Worm (Caenorhabditis elegans) whole organism, young adult: ENCODE results near the gene ran-5.

Experiments used
- B0019.2 ChIP-seq: fragments of 200-800 bp; sonication (Bioruptor generic); conservative IDR thresholded peaks from 2 replicates; pipeline ENCODE4 v1.3.6; 2022; ENCODE audit warnings: missing genetic modification reagents, missing genetic modification characterization, missing compliant biosample characterization
- B0035.1 ChIP-seq: sonication (generic microtip); optimal IDR thresholded peaks from 2 replicates; lab custom pipeline; 2016; ENCODE audit warnings: missing genetic modification characterization, mild to moderate bottlenecking, missing compliant biosample characterization, missing genotype, missing genetic modification reagents
- B0261.1 ChIP-seq: sonication (generic microtip); optimal IDR thresholded peaks from 2 replicates; lab custom pipeline; 2016; ENCODE audit warnings: mild to moderate bottlenecking, missing genetic modification characterization, moderate library complexity, missing compliant biosample characterization
- B0336.3 ChIP-seq: fragments of 200-800 bp; sonication (Bioruptor generic); IDR thresholded peaks from 2 replicates; pipeline ENCODE4 v1.3.6; 2022; ENCODE audit warnings: missing genetic modification characterization, missing compliant biosample characterization
- F22D6.2 ChIP-seq: sonication (generic microtip); optimal IDR thresholded peaks from 2 replicates; lab custom pipeline; 2016; ENCODE audit warnings: mild to moderate bottlenecking, missing genetic modification characterization, missing compliant biosample characterization
- F33H1.4 ChIP-seq: fragments of 200-800 bp; sonication (Bioruptor generic); IDR thresholded peaks from 2 replicates; pipeline ENCODE4 v1.3.6; 2022; ENCODE audit warnings: missing genetic modification reagents, missing genetic modification characterization, missing compliant biosample characterization
- F37B4.10 ChIP-seq: fragments of 200-800 bp; sonication (Bioruptor generic); IDR thresholded peaks from 2 replicates; pipeline ENCODE4 v1.3.6; 2022; ENCODE audit warnings: missing genetic modification characterization, missing compliant biosample characterization
- F39B2.1 ChIP-seq: fragments of 200-800 bp; sonication (Bioruptor generic); IDR thresholded peaks from 2 replicates; pipeline ENCODE4 v1.3.6; 2022; ENCODE audit warnings: missing genetic modification reagents, missing genetic modification characterization, missing compliant biosample characterization
- F49E8.2 ChIP-seq: sonication (generic microtip); optimal IDR thresholded peaks from 3 replicates; lab custom pipeline; 2017; ENCODE audit warnings: missing genetic modification characterization, mild to moderate bottlenecking, missing compliant biosample characterization, antibody characterized with exemption, moderate library complexity; ENCODE audit not compliant: insufficient read depth
- F52B5.7 ChIP-seq: sonication (generic microtip); optimal IDR thresholded peaks from 2 replicates; lab custom pipeline; 2016; ENCODE audit warnings: mild to moderate bottlenecking, missing genetic modification characterization, missing compliant biosample characterization
- F57C9.4 ChIP-seq: sonication (generic microtip); optimal IDR thresholded peaks from 2 replicates; lab custom pipeline; 2017; ENCODE audit warnings: mild to moderate bottlenecking, missing genetic modification characterization, missing compliant biosample characterization
- T26A5.8 ChIP-seq: sonication (generic microtip); optimal IDR thresholded peaks from 2 replicates; lab custom pipeline; 2016; ENCODE audit warnings: missing genetic modification characterization, missing compliant biosample characterization
- Y56A3A.18 ChIP-seq: fragments of 200-800 bp; sonication (Bioruptor generic); IDR thresholded peaks from 2 replicates; pipeline ENCODE4 v1.3.6; 2022; ENCODE audit warnings: missing genetic modification reagents, missing genetic modification characterization, missing compliant biosample characterization
- ZK185.1 ChIP-seq: sonication (generic microtip); optimal IDR thresholded peaks from 2 replicates; lab custom pipeline; 2016; ENCODE audit warnings: mild to moderate bottlenecking, missing genetic modification characterization, missing compliant biosample characterization; ENCODE audit not compliant: poor library complexity, severe bottlenecking
- aptf-3 ChIP-seq: fragments of 200-800 bp; sonication (Bioruptor generic); IDR thresholded peaks from 2 replicates; pipeline ENCODE4 v1.3.6; 2022; ENCODE audit warnings: missing genetic modification characterization, missing compliant biosample characterization
- attf-6 ChIP-seq: fragments of 200-800 bp; sonication (Bioruptor generic); IDR thresholded peaks from 2 replicates; pipeline ENCODE4 v1.3.6; 2022; ENCODE audit warnings: missing genetic modification reagents, missing genetic modification characterization, missing compliant biosample characterization
- ceh-100 ChIP-seq: fragments of 200-800 bp; sonication (Bioruptor generic); IDR thresholded peaks from 2 replicates; pipeline ENCODE4 v1.3.6; 2022; ENCODE audit warnings: missing genetic modification reagents, missing genetic modification characterization, missing compliant biosample characterization
- ceh-40 ChIP-seq: fragments of 200-800 bp; sonication (Bioruptor generic); IDR thresholded peaks from 2 replicates; pipeline ENCODE4 v1.3.6; 2022; ENCODE audit warnings: missing genetic modification characterization, missing compliant biosample characterization
- ceh-58 ChIP-seq: fragments of 200-800 bp; sonication (Bioruptor generic); IDR thresholded peaks from 2 replicates; pipeline ENCODE4 v1.3.6; 2022; ENCODE audit warnings: missing genetic modification characterization, missing compliant biosample characterization
- ceh-79 ChIP-seq: sonication (generic microtip); optimal IDR thresholded peaks from 2 replicates; lab custom pipeline; 2017; ENCODE audit warnings: mild to moderate bottlenecking, missing genetic modification characterization, missing compliant biosample characterization
- ceh-91 ChIP-seq: fragments of 200-800 bp; sonication (Bioruptor generic); IDR thresholded peaks from 2 replicates; pipeline ENCODE4 v1.3.6; 2022; ENCODE audit warnings: missing genetic modification reagents, missing genetic modification characterization, missing compliant biosample characterization
- chd-7 ChIP-seq: sonication (generic microtip); optimal IDR thresholded peaks from 2 replicates; lab custom pipeline; 2016; ENCODE audit warnings: mild to moderate bottlenecking, missing genetic modification characterization, moderate library complexity, missing compliant biosample characterization
- efl-1 ChIP-seq: fragments of 150-350 bp; optimal IDR thresholded peaks from 2 replicates; lab custom pipeline; 2014; ENCODE audit warnings: missing biosample characterization, missing genetic modification reagents, missing genetic modification characterization
- egrh-3 ChIP-seq: fragments of 200-800 bp; sonication (Bioruptor generic); IDR thresholded peaks from 2 replicates; pipeline ENCODE4 v1.3.6; 2022; ENCODE audit warnings: missing genetic modification reagents, missing genetic modification characterization, missing compliant biosample characterization
- fkh-3 ChIP-seq: sonication (generic microtip); optimal IDR thresholded peaks from 2 replicates; lab custom pipeline; 2016; ENCODE audit warnings: mild to moderate bottlenecking, missing genetic modification characterization, missing compliant biosample characterization
- him-1 ChIP-seq: sonication (generic microtip); optimal IDR thresholded peaks from 2 replicates; lab custom pipeline; 2016; ENCODE audit warnings: missing genotype, missing genetic modification reagents, missing genetic modification characterization, missing compliant biosample characterization
- hlh-12 ChIP-seq: sonication (generic microtip); optimal IDR thresholded peaks from 2 replicates; lab custom pipeline; 2016; ENCODE audit warnings: missing genetic modification characterization, missing compliant biosample characterization
- hlh-26 ChIP-seq: fragments of 200-800 bp; sonication (Bioruptor generic); conservative IDR thresholded peaks from 2 replicates; pipeline ENCODE4 v1.3.6; 2022; ENCODE audit warnings: missing genetic modification reagents, missing genetic modification characterization, missing compliant biosample characterization
- hmg-1.2 ChIP-seq: fragments of 200-800 bp; sonication (Bioruptor generic); IDR thresholded peaks from 2 replicates; pipeline ENCODE4 v1.3.6; 2022; ENCODE audit warnings: missing genetic modification reagents, missing genetic modification characterization, missing compliant biosample characterization
- hmg-20 ChIP-seq: fragments of 200-800 bp; sonication (Bioruptor generic); IDR thresholded peaks from 2 replicates; pipeline ENCODE4 v1.3.6; 2022; ENCODE audit warnings: missing genetic modification reagents, missing genetic modification characterization, missing compliant biosample characterization
- hrde-1 ChIP-seq: sonication (generic microtip); optimal IDR thresholded peaks from 2 replicates; lab custom pipeline; 2016; ENCODE audit warnings: missing genetic modification characterization, mild to moderate bottlenecking, missing compliant biosample characterization, moderate library complexity, missing genotype, missing genetic modification reagents, borderline replicate concordance
- lin-26 ChIP-seq: fragments of 200-800 bp; sonication (Bioruptor generic); IDR thresholded peaks from 2 replicates; pipeline ENCODE4 v1.3.6; 2022; ENCODE audit warnings: missing genetic modification reagents, missing genetic modification characterization, missing compliant biosample characterization
- lir-1 ChIP-seq: fragments of 200-800 bp; sonication (Bioruptor generic); conservative IDR thresholded peaks from 2 replicates; pipeline ENCODE4 v1.3.6; 2022; ENCODE audit warnings: missing genetic modification reagents, missing genetic modification characterization, missing compliant biosample characterization
- lsl-1 ChIP-seq: fragments of 200-800 bp; sonication (Bioruptor generic); optimal IDR thresholded peaks from 2 replicates; lab custom pipeline; 2018; ENCODE audit warnings: mild to moderate bottlenecking, missing genetic modification characterization, moderate library complexity, missing compliant biosample characterization
- mes-4 ChIP-seq: sonication (generic microtip); optimal IDR thresholded peaks from 2 replicates; lab custom pipeline; 2016; ENCODE audit warnings: missing genotype, missing genetic modification characterization, missing compliant biosample characterization
- nfyb-1 ChIP-seq: fragments of 200-800 bp; sonication (Bioruptor generic); IDR thresholded peaks from 2 replicates; pipeline ENCODE4 v1.3.6; 2022; ENCODE audit warnings: missing genetic modification reagents, missing genetic modification characterization, missing compliant biosample characterization
- nhr-179 ChIP-seq: sonication (generic microtip); optimal IDR thresholded peaks from 2 replicates; lab custom pipeline; 2016; ENCODE audit warnings: mild to moderate bottlenecking, missing genetic modification characterization, missing compliant biosample characterization
- nhr-27 ChIP-seq: fragments of 200-800 bp; sonication (Bioruptor generic); optimal IDR thresholded peaks from 2 replicates; lab custom pipeline; 2018; ENCODE audit warnings: mild to moderate bottlenecking, missing genetic modification characterization, moderate library complexity, missing compliant biosample characterization
- nhr-80 ChIP-seq: sonication (generic microtip); optimal IDR thresholded peaks from 2 replicates; lab custom pipeline; 2016; ENCODE audit warnings: missing genetic modification characterization, missing compliant biosample characterization
- repo-1 ChIP-seq: sonication (generic microtip); optimal IDR thresholded peaks from 2 replicates; lab custom pipeline; 2017; ENCODE audit warnings: mild to moderate bottlenecking, missing genetic modification characterization, missing compliant biosample characterization
- sdz-38 ChIP-seq: sonication (generic microtip); optimal IDR thresholded peaks from 2 replicates; lab custom pipeline; 2016; ENCODE audit warnings: missing genotype, missing genetic modification characterization, missing compliant biosample characterization
- snpc-1.1 ChIP-seq: sonication (generic microtip); optimal IDR thresholded peaks from 2 replicates; lab custom pipeline; 2017; ENCODE audit warnings: missing genetic modification characterization, mild to moderate bottlenecking, missing compliant biosample characterization, antibody characterized with exemption, moderate library complexity, missing genotype, missing genetic modification reagents; ENCODE audit not compliant: insufficient read depth
- snpc-3.4 ChIP-seq: sonication (generic microtip); optimal IDR thresholded peaks from 2 replicates; lab custom pipeline; 2017; ENCODE audit warnings: missing genetic modification characterization, mild to moderate bottlenecking, missing compliant biosample characterization, antibody characterized with exemption, moderate library complexity, missing genotype, missing genetic modification reagents
- tbx-9 ChIP-seq: sonication (generic microtip); optimal IDR thresholded peaks from 2 replicates; lab custom pipeline; 2016; ENCODE audit warnings: borderline replicate concordance, missing genetic modification characterization, inconsistent platforms, missing compliant biosample characterization
- unc-130 ChIP-seq: sonication (generic microtip); optimal IDR thresholded peaks from 2 replicates; lab custom pipeline; 2016; ENCODE audit warnings: missing genetic modification reagents, missing genetic modification characterization, missing compliant biosample characterization
- xnd-1 ChIP-seq: sonication (generic microtip); optimal IDR thresholded peaks from 2 replicates; lab custom pipeline; 2016; ENCODE audit warnings: missing genotype, missing genetic modification reagents, missing genetic modification characterization, missing compliant biosample characterization
- ztf-22 ChIP-seq: fragments of 200-800 bp; sonication (Bioruptor generic); optimal IDR thresholded peaks from 2 replicates; lab custom pipeline; 2018; ENCODE audit warnings: mild to moderate bottlenecking, missing genetic modification characterization, moderate library complexity, missing compliant biosample characterization
- ztf-25 ChIP-seq: fragments of 200-800 bp; sonication (Bioruptor generic); IDR thresholded peaks from 2 replicates; pipeline ENCODE4 v1.3.6; 2022; ENCODE audit warnings: missing genetic modification reagents, missing genetic modification characterization, missing compliant biosample characterization
- ztf-28 ChIP-seq: fragments of 200-800 bp; sonication (Bioruptor generic); IDR thresholded peaks from 2 replicates; pipeline ENCODE4 v1.3.6; 2022; ENCODE audit warnings: missing genetic modification reagents, missing genetic modification characterization, missing compliant biosample characterization
- ztf-6 ChIP-seq: fragments of 200-800 bp; sonication (Bioruptor generic); IDR thresholded peaks from 2 replicates; pipeline ENCODE4 v1.3.6; 2022; ENCODE audit warnings: missing genetic modification reagents, missing genetic modification characterization, missing compliant biosample characterization

Gene ran-5

DNA sequence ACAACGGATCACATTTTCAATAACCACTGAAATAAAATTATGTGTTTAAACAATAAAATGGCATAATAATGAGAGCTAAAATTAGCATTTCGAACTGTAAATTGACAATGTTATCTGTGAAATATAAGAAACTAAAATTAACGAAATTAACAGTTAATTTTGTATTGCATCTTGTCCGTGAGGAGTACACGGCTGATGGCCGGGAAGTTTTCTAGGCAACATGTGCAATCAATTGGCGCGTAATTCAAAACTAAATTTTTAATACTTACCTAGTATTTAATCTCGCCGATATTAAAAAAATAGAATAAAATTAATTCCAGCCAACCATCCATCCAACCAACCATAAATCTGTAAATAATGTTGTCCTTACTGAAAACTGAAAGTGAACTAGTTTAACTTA, 13.6 kb downstream of the ran-5 start (continued):
- TF ChIP-seq B0035.1 (no peak), snpc-3.4 (tag; lab: Kevin White, UChicago) (peak; percentile 23), B0261.1 (no peak), tbx-9 (tag; lab: Kevin White, UChicago) (no peak), F33H1.4 (GFP tag; lab: Robert Waterston, UW) (peak; percentile 42), chd-7 (tag; lab: Kevin White, UChicago) (no peak), ztf-22 (GFP tag; lab: Kevin White, UChicago) (no peak), efl-1 (GFP tag; lab: Kevin White, UChicago) (peak; percentile 58), ceh-58 (GFP tag; lab: Robert Waterston, UW) (no peak), lsl-1 (GFP tag; lab: Kevin White, UChicago) (peak; percentile 24), sdz-38 (tag; lab: Kevin White, UChicago) (no peak), ZK185.1 (tag; lab: Kevin White, UChicago) (peak; percentile 91), T26A5.8 (tag; lab: Kevin White, UChicago) (no peak), nhr-179 (no peak), ceh-79 (no peak), B0336.3 (GFP tag; lab: Robert Waterston, UW) (no peak), unc-130 (peak; percentile 69), hrde-1 (tag; lab: Kevin White, UChicago) (no peak), lir-1 (GFP tag; lab: Robert Waterston, UW) (peak; percentile 59; the same call in 1 of the 2 replicates), ztf-6 (GFP tag; lab: Robert Waterston, UW) (no peak), F39B2.1 (GFP tag; lab: Robert Waterston, UW) (no peak), F37B4.10 (GFP tag; lab: Robert Waterston, UW) (no peak), B0019.2 (no peak), ceh-91 (GFP tag; lab: Robert Waterston, UW) (no peak), hmg-20 (GFP tag; lab: Robert Waterston, UW) (peak; percentile 48; the same call in 1 of the 2 replicates), him-1 (tag; lab: Kevin White, UChicago) (peak; percentile 62), aptf-3 (GFP tag; lab: Robert Waterston, UW) (no peak), F57C9.4 (tag; lab: Kevin White, UChicago) (no peak), fkh-3 (no peak), ceh-40 (GFP tag; lab: Robert Waterston, UW) (no peak), F22D6.2 (tag; lab: Kevin White, UChicago) (peak; percentile 56), ceh-100 (GFP tag; lab: Robert Waterston, UW) (peak; percentile 62), repo-1 (tag; lab: Kevin White, UChicago) (no peak), hlh-26 (GFP tag; lab: Robert Waterston, UW) (no peak), egrh-3 (GFP tag; lab: Robert Waterston, UW) (no peak), hmg-1.2 (GFP tag; lab: Robert Waterston, UW) (peak; percentile 29; the same call in 1 of the 2 replicates), xnd-1 (tag; lab: Kevin White, UChicago) (no peak), ztf-25 (GFP tag; lab: Robert Waterston, UW) (no peak), lin-26 (GFP tag; lab: Robert Waterston, UW) (no peak), nhr-27 (tag; lab: Kevin White, UChicago) (peak; percentile 36), nfyb-1 (GFP tag; lab: Robert Waterston, UW) (peak; percentile 47; the same call in 1 of the 2 replicates), hlh-12 (tag; lab: Kevin White, UChicago) (no peak), snpc-1.1 (tag; lab: Kevin White, UChicago) (no peak), Y56A3A.18 (GFP tag; lab: Robert Waterston, UW) (no peak), F49E8.2 (tag; lab: Kevin White, UChicago) (no peak), attf-6 (GFP tag; lab: Robert Waterston, UW) (no peak), mes-4 (tag; lab: Kevin White, UChicago) (no peak), ztf-28 (0 out of 2 replicates have a peak, but pooled peaks have one; percentile 11), F52B5.7 (tag; lab: Kevin White, UChicago) (no peak), nhr-80 (tag; lab: Kevin White, UChicago) (no peak)
